Worm (Caenorhabditis elegans): ENCODE data around the gene Y57G11C.52.

Y57G11C.52 gene

ce11 chrIV:14874926-14875570 is 21.2 kb downstream of the Y57G11C.52 start:
- TF ChIP-seq zag-1 (tag; optimal IDR thresholded peaks at IDR 0.05) = no peak
- no peak for TF ChIP-seq fkh-10 (GFP tag; optimal IDR thresholded peaks at IDR 0.05)
- peak in 1 of 2 experiments; percentile 47 for TF ChIP-seq egl-27 (tag; optimal IDR thresholded peaks at IDR 0.05)
- no peak for TF ChIP-seq vab-15 (tag; optimal IDR thresholded peaks at IDR 0.05)
- TF ChIP-seq lin-39 (tag; optimal IDR thresholded peaks at IDR 0.05) = no peak
- TF ChIP-seq nhr-28 (tag; optimal IDR thresholded peaks at IDR 0.05) = no peak
- TF ChIP-seq elt-3 (tag; optimal IDR thresholded peaks at IDR 0.05) = peak in 2 of 6 experiments; percentile 1 to 52
- no peak for TF ChIP-seq unc-130 (tag; optimal IDR thresholded peaks at IDR 0.05)
- TF ChIP-seq xbp-1 (tag; optimal IDR thresholded peaks at IDR 0.05) = no peak
- TF ChIP-seq nhr-19 (GFP tag; conservative IDR thresholded peaks at IDR 0.05) = peak; percentile 40
- no peak for TF ChIP-seq unc-86 (tag; optimal IDR thresholded peaks at IDR 0.05)
- TF ChIP-seq nhr-11 (tag; optimal IDR thresholded peaks at IDR 0.05) = no peak
- no peak for TF ChIP-seq sup-37 (GFP tag; optimal IDR thresholded peaks at IDR 0.05)
- TF ChIP-seq efl-1 (optimal IDR thresholded peaks at IDR 0.05) = peak; percentile 4 to 10
- peak in 1 of 2 experiments; percentile 21 for TF ChIP-seq efl-1 (GFP tag; optimal IDR thresholded peaks at IDR 0.05 in 1 of 2)
- TF ChIP-seq efl-3 (GFP tag; optimal IDR thresholded peaks at IDR 0.05) = no peak
- no peak for TF ChIP-seq aly-2 (tag; optimal IDR thresholded peaks at IDR 0.05)
- TF ChIP-seq ces-1 (GFP tag; optimal IDR thresholded peaks at IDR 0.05) = no peak
- no peak for TF ChIP-seq unc-30 (tag; optimal IDR thresholded peaks at IDR 0.05)
- TF ChIP-seq skn-1 (tag; optimal IDR thresholded peaks at IDR 0.05) = no peak
- peak; percentile 20 to 56 for TF ChIP-seq lin-35 (GFP tag; optimal IDR thresholded peaks at IDR 0.05)
- TF ChIP-seq F16B12.6 (tag; optimal IDR thresholded peaks at IDR 0.05) = no peak
- no peak for TF ChIP-seq pag-3 (tag; optimal IDR thresholded peaks at IDR 0.05; ENCODE audit: borderline replicate concordance, insufficient read depth)
- TF ChIP-seq pqm-1 (tag; optimal IDR thresholded peaks at IDR 0.05) = no peak
- TF ChIP-seq lir-3 (tag; optimal IDR thresholded peaks at IDR 0.05; ENCODE audit: poor library complexity) = no peak
- TF ChIP-seq nhr-71 (tag; optimal IDR thresholded peaks at IDR 0.05) = peak; percentile 55
- TF ChIP-seq fkh-4 (tag; optimal IDR thresholded peaks at IDR 0.05; ENCODE audit: borderline replicate concordance) = no peak
- no peak for TF ChIP-seq aha-1 (tag; optimal IDR thresholded peaks at IDR 0.05)
- no peak for TF ChIP-seq ztf-11 (tag; optimal IDR thresholded peaks at IDR 0.05)
- TF ChIP-seq isw-1 (GFP tag; IDR thresholded peaks at IDR 0.05) = no peak
- no peak for TF ChIP-seq ztf-4 (tag; optimal IDR thresholded peaks at IDR 0.05)
- no peak for TF ChIP-seq egl-13 (tag; optimal IDR thresholded peaks at IDR 0.05)
- no peak for TF ChIP-seq lin-15B (tag; optimal IDR thresholded peaks at IDR 0.05)
- no peak for TF ChIP-seq nhr-84 (tag; optimal IDR thresholded peaks at IDR 0.05)
- TF ChIP-seq zip-4 (GFP tag; optimal IDR thresholded peaks at IDR 0.05) = no peak
- no peak for TF ChIP-seq nhr-237 (tag; optimal IDR thresholded peaks at IDR 0.05)
- TF ChIP-seq rnt-1 (tag; optimal IDR thresholded peaks at IDR 0.05) = no peak
- no peak for TF ChIP-seq nhr-47 (tag; optimal IDR thresholded peaks at IDR 0.05)
- no peak for TF ChIP-seq fkh-8 (tag; optimal IDR thresholded peaks at IDR 0.05)
- TF ChIP-seq ceh-90 (tag; optimal IDR thresholded peaks at IDR 0.05) = no peak
- no peak for TF ChIP-seq mef-2 (tag; optimal IDR thresholded peaks at IDR 0.05)
- peak in 1 of 2 experiments; percentile 77 for TF ChIP-seq mdl-1 (tag; optimal IDR thresholded peaks at IDR 0.05)
- TF ChIP-seq ceh-8 (GFP tag; optimal IDR thresholded peaks at IDR 0.05) = no peak
- TF ChIP-seq elt-2 (tag; optimal IDR thresholded peaks at IDR 0.05) = peak; percentile 87
- peak in 1 of 3 experiments; percentile 11 for TF ChIP-seq ceh-82 (tag; optimal IDR thresholded peaks at IDR 0.05)
- peak in 1 of 2 experiments; percentile 40 for TF ChIP-seq lsy-2 (tag; optimal IDR thresholded peaks at IDR 0.05)
- no peak for TF ChIP-seq nhr-76 (tag; optimal IDR thresholded peaks at IDR 0.05)
- TF ChIP-seq grh-1 (GFP tag; IDR thresholded peaks at IDR 0.05) = no peak
- peak; percentile 30 for TF ChIP-seq snu-23 (GFP tag; optimal IDR thresholded peaks at IDR 0.05)
- no peak for TF ChIP-seq pax-3 (tag; optimal IDR thresholded peaks at IDR 0.05)
- peak; percentile 55 for TF ChIP-seq blmp-1 (tag; optimal IDR thresholded peaks at IDR 0.05)
- TF ChIP-seq sox-4 (tag; optimal IDR thresholded peaks at IDR 0.05) = no peak
- peak; percentile 65 for TF ChIP-seq nhr-85 (tag)
